Worm (Caenorhabditis elegans) whole organism, mixed stage, embryonic: Measurements from ENCODE around the gene mksr-2.
A peak's percentile ranks its signal among the peaks of the same experiment; 100 is the strongest.

ENCODE experiments used
- M03D4.4 ChIP-seq: sonication (generic microtip); optimal IDR thresholded peaks from 2 replicates; lab custom pipeline; 2017; ENCODE audit warnings: mild to moderate bottlenecking, missing genetic modification characterization, missing compliant biosample characterization
- bed-3 ChIP-seq: fragments of 200-800 bp; sonication (Bioruptor generic); optimal IDR thresholded peaks from 3 replicates; lab custom pipeline; 2018; ENCODE audit warnings: mild to moderate bottlenecking, missing genetic modification characterization, moderate library complexity, missing compliant biosample characterization
- blmp-1 ChIP-seq: fragments of 150-350 bp; optimal IDR thresholded peaks from 2 replicates; lab custom pipeline; 2014; ENCODE audit warnings: missing biosample characterization, missing genetic modification characterization
- ceh-39 ChIP-seq: fragments of 150-350 bp; optimal IDR thresholded peaks from 2 replicates; lab custom pipeline; 2014; ENCODE audit warnings: missing biosample characterization, missing genetic modification characterization
- ceh-83 ChIP-seq: fragments of 200-800 bp; sonication (Bioruptor generic); optimal IDR thresholded peaks from 2 replicates; lab custom pipeline; 2018; ENCODE audit warnings: mild to moderate bottlenecking, missing genetic modification characterization, missing compliant biosample characterization
- ces-1 ChIP-seq: fragments of 150-350 bp; optimal IDR thresholded peaks from 2 replicates; lab custom pipeline; 2014; ENCODE audit warnings: missing biosample characterization, missing genetic modification reagents, missing genetic modification characterization
- cnd-1 ChIP-seq: fragments of 200-800 bp; sonication (Bioruptor generic); optimal IDR thresholded peaks from 2 replicates; lab custom pipeline; 2018; ENCODE audit warnings: mild to moderate bottlenecking, missing genetic modification characterization, missing compliant biosample characterization
- drap-1 ChIP-seq: fragments of 200-800 bp; sonication (Bioruptor generic); optimal IDR thresholded peaks from 3 replicates; lab custom pipeline; 2018; ENCODE audit warnings: mild to moderate bottlenecking, missing genetic modification characterization, missing compliant biosample characterization
- elt-3 ChIP-seq: fragments of 150-350 bp; optimal IDR thresholded peaks from 2 replicates; lab custom pipeline; 2014; ENCODE audit warnings: missing biosample characterization, missing genetic modification characterization
- flh-1 ChIP-seq: fragments of 200-800 bp; sonication (Bioruptor generic); optimal IDR thresholded peaks from 2 replicates; lab custom pipeline; 2018; ENCODE audit warnings: mild to moderate bottlenecking, missing genetic modification characterization, moderate library complexity, missing compliant biosample characterization
- ham-2 ChIP-seq: fragments of 200-800 bp; sonication (Bioruptor generic); optimal IDR thresholded peaks from 2 replicates; lab custom pipeline; 2018; ENCODE audit warnings: mild to moderate bottlenecking, missing genetic modification characterization, missing compliant biosample characterization
- lin-13 ChIP-seq: fragments of 150-350 bp; optimal IDR thresholded peaks from 2 replicates; lab custom pipeline; 2014; ENCODE audit warnings: missing biosample characterization, missing genetic modification characterization
- lin-32 ChIP-seq: fragments of 200-800 bp; sonication (Bioruptor generic); optimal IDR thresholded peaks from 2 replicates; lab custom pipeline; 2018; ENCODE audit warnings: mild to moderate bottlenecking, missing genetic modification characterization, missing compliant biosample characterization
- lsy-2 ChIP-seq: fragments of 150-350 bp; optimal IDR thresholded peaks from 2 replicates; lab custom pipeline; 2014; ENCODE audit warnings: missing biosample characterization, missing genetic modification characterization
- mab-5 ChIP-seq: fragments of 150-350 bp; optimal IDR thresholded peaks from 2 replicates; lab custom pipeline; 2014; ENCODE audit warnings: missing biosample characterization, missing genetic modification characterization
- mls-2 ChIP-seq: sonication (generic microtip); optimal IDR thresholded peaks from 2 replicates; lab custom pipeline; 2016; ENCODE audit warnings: mild to moderate bottlenecking, missing genetic modification characterization, moderate library complexity, missing compliant biosample characterization
- nhr-12 ChIP-seq: fragments of 150-350 bp; optimal IDR thresholded peaks from 2 replicates; lab custom pipeline; 2014; ENCODE audit warnings: missing biosample characterization, missing genetic modification characterization
- nhr-237 ChIP-seq: fragments of 150-350 bp; optimal IDR thresholded peaks from 2 replicates; lab custom pipeline; 2014; ENCODE audit warnings: missing biosample characterization, missing genetic modification characterization
- nhr-28 ChIP-seq: fragments of 150-350 bp; optimal IDR thresholded peaks from 2 replicates; lab custom pipeline; 2014; ENCODE audit warnings: missing biosample characterization, missing genetic modification characterization
- nhr-76 ChIP-seq: sonication (generic microtip); optimal IDR thresholded peaks from 2 replicates; lab custom pipeline; 2017; ENCODE audit warnings: missing biosample characterization, missing genetic modification characterization
- pha-4 ChIP-seq: fragments of 150-350 bp; optimal IDR thresholded peaks from 2 replicates; lab custom pipeline; 2018; ENCODE audit warnings: missing biosample characterization, missing genetic modification reagents, missing genetic modification characterization
- sem-2 ChIP-seq: fragments of 200-800 bp; sonication (Bioruptor generic); optimal IDR thresholded peaks from 2 replicates; lab custom pipeline; 2018; ENCODE audit warnings: mild to moderate bottlenecking, missing genetic modification characterization, missing compliant biosample characterization
- sptf-1 ChIP-seq: sonication (generic microtip); optimal IDR thresholded peaks from 2 replicates; lab custom pipeline; 2017; ENCODE audit warnings: mild to moderate bottlenecking, missing genetic modification characterization, moderate library complexity, missing compliant biosample characterization
- unc-39 ChIP-seq: fragments of 150-350 bp; optimal IDR thresholded peaks from 2 replicates; lab custom pipeline; 2014; ENCODE audit warnings: missing biosample characterization, missing genetic modification characterization
- zip-8 ChIP-seq: fragments of 150-350 bp; optimal IDR thresholded peaks from 2 replicates; lab custom pipeline; 2014; ENCODE audit warnings: missing biosample characterization, missing genetic modification characterization
- ztf-11 ChIP-seq: fragments of 150-350 bp; optimal IDR thresholded peaks from 2 replicates; lab custom pipeline; 2014; ENCODE audit warnings: missing biosample characterization, missing genetic modification characterization

mksr-2 gene

DNA sequence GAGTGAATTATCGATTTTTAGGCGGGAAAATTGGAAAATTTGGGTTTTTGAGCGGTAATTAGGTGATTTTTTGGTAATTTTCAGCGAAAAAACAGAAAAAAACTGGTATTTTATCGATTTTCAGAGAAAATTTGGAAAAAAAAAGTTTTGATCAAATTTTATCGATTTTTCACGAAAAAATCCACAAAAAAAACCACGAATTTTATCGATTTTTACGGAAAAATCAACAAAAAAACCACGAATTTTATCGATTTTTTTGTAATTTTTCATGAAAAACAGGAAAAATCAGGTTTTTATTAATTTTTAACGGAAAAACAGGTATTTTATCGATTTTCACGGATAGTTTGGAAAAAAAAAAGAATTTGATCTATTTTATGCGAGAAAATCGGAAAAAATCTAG is 8.5 kb upstream of the mksr-2 start:
- TF ChIP-seq nhr-28 (tag; lab: Kevin White, UChicago): no peak
- TF ChIP-seq nhr-76 (tag; lab: Kevin White, UChicago): no peak
- TF ChIP-seq mab-5: no peak
- no peak for TF ChIP-seq blmp-1 (tag; lab: Kevin White, UChicago)
- no peak for TF ChIP-seq lin-32 (GFP tag; lab: Kevin White, UChicago)
- no peak for TF ChIP-seq sem-2 (GFP tag; lab: Kevin White, UChicago)
- TF ChIP-seq nhr-237 (tag; lab: Kevin White, UChicago): no peak
- TF ChIP-seq elt-3 (tag; lab: Kevin White, UChicago): no peak
- TF ChIP-seq nhr-12: no peak
- no peak for TF ChIP-seq ztf-11 (tag; lab: Kevin White, UChicago)
- no peak for TF ChIP-seq ceh-39

DNA sequence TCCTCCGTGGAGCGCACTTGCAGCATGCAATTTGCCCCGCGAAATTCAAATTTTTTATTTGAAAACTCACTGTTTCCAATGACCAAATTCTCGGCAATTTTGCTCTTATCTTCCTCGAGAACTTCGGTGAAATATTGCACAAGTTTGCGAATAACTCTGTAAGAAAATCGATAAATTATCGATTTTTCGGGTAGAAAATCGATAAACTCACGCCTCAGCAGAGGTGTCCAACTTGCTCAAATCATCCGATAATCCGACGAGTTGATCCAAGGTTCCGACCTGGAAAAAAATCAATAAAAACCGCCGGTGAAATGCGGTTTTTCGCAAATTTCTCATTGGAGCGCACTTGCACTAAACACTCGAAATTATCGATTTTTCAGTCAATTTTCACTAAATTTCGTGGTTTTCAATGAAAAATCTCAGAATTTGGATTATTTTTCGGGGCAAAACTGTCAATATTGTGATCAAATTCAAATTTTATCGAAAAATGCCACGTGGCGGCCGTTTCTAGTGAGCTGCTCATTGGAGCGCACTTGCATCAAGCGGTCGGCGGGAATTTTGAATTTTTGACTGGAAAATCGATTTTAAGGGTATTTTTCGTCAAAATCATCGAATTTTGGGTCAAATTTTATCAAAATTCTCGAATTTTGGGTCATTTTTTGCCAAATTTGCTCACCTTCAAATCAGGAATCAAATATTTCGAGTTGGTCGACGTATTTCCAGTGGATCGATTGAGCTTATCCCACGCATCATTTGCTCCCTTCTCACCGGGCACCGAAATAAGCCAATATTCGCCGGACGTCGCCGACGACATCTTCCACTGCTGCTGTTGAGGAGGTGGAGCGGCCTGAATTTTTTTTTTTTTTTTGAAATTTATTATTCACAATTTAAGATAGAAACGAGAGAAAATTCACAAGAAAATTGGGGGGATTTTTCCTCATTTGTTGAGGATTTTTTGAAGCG is 7.7 kb upstream of the mksr-2 start, which contains the start of gene vha-11:
TSS of gene vha-11 (minus strand) at position 847 of the 963 bp plus-strand sequence.
- TF ChIP-seq flh-1 (GFP tag; lab: Kevin White, UChicago): no peak
- TF ChIP-seq lin-13 (tag; lab: Kevin White, UChicago): no peak
- TF ChIP-seq ceh-83 (GFP tag; lab: Kevin White, UChicago): no peak
- no peak for TF ChIP-seq ces-1 (GFP tag; lab: Kevin White, UChicago)
- TF ChIP-seq zip-8 (tag; lab: Kevin White, UChicago): no peak
- TF ChIP-seq M03D4.4 (tag; lab: Kevin White, UChicago): no peak
- no peak for TF ChIP-seq pha-4 (tag; lab: Kevin White, UChicago)
- no peak for TF ChIP-seq ceh-39
- TF ChIP-seq nhr-237 (tag; lab: Kevin White, UChicago): no peak

DNA sequence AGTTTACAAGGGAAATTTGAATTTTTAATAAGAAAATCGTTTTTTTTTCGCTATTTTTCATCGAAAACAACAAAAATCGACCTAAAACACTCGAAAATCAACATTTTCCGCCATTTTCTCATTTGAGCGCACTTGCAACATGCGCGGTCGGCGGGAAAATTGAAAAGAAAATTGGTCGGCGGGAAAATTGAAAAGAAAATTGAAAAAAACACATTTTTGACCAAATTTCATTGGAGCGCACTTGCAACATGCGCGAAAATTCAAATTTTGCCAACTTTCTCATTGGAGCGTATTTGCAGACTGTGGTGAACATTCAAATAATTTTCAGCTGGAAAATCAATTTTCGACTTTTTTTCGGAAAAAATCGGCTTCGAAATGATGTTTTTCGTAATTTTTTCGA is 5.2 kb upstream of the mksr-2 start:
- TF ChIP-seq pha-4 (tag; lab: Kevin White, UChicago) (no peak), cnd-1 (tag; lab: Kevin White, UChicago) (no peak), bed-3 (no peak), lin-32 (GFP tag; lab: Kevin White, UChicago) (no peak), nhr-28 (tag; lab: Kevin White, UChicago) (no peak), ceh-39 (no peak), nhr-76 (tag; lab: Kevin White, UChicago) (no peak), mab-5 (no peak), lin-13 (tag; lab: Kevin White, UChicago) (no peak), unc-39 (tag; lab: Kevin White, UChicago) (no peak), M03D4.4 (tag; lab: Kevin White, UChicago) (no peak), zip-8 (tag; lab: Kevin White, UChicago) (no peak), drap-1 (GFP tag; lab: Kevin White, UChicago) (no peak), ztf-11 (tag; lab: Kevin White, UChicago) (no peak)

DNA sequence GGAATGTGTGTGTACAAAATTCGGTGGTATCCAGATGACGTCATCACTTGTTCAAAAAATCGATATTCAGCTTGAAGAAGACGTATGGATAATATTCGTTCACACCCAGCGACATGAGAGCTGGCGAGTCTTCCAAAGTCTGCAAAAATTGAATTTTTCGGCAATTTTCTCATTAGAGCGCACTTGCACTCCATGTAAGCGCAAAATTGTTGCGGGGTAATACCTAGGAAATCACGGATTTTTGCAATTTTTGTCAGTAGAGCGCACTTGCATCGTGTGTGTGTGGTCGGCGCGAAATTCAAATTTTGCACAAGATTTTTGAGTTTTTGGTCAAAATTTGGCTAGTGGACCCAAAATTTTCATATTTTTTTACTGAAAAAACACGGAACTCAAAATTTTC is 1.9 kb upstream of the mksr-2 start:
- TF ChIP-seq sem-2 (GFP tag; lab: Kevin White, UChicago) (no peak), zip-8 (tag; lab: Kevin White, UChicago) (peak; percentile 3)

DNA sequence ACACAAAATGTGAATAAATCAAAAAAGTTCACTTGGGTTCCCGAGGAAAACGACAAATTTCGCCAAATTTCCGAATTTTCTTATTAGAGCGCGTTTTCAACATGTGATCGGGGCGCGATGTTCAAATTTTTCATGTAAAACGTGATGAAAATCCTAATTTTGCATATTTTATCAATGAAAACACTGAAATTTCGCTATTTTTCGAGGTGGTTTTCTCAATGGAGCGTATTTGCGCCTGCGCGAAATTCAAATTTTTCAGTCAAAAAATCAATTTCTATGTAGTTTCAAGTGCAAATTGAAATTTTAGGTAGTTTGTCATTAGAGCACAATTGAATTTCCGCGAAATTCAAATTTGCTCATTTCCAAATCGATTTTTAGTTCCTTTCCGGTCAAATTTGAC is 1.0 kb upstream of the mksr-2 start:
- TF ChIP-seq sptf-1 (peak; percentile 21), nhr-76 (tag; lab: Kevin White, UChicago) (no peak), ceh-83 (GFP tag; lab: Kevin White, UChicago) (no peak)
- TF ChIP-seq, all 35 proteins: peak for 1

DNA sequence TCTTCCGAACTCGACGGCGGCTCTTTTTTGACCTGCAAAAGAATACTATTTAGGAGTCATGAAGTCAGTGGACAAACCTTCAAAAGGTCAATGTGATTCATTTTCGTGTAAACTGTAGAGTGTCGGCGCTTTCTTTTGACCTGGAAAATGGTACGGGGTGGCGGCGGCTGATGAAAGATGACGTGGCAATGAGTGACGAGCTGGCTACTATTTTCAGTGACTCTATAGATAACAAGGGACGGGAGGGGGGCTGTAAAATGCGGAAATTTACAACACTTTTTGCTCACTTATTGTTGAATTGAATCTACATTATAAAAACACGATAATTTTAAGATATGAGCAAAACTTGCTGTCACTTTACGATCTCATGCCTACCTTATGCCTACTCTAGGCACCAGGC is 6.2 kb downstream of the mksr-2 start, which contains the start of gene lin-1:
TSS of gene lin-1 (minus strand) at position 101 of the 400 bp plus-strand sequence.
- TF ChIP-seq zip-8 (tag; lab: Kevin White, UChicago) (no peak), bed-3 (no peak), M03D4.4 (tag; lab: Kevin White, UChicago) (no peak), ztf-11 (tag; lab: Kevin White, UChicago) (no peak), nhr-76 (tag; lab: Kevin White, UChicago) (no peak), elt-3 (tag; lab: Kevin White, UChicago) (no peak), sptf-1 (no peak), unc-39 (tag; lab: Kevin White, UChicago) (no peak), lsy-2 (tag; lab: Kevin White, UChicago) (no peak), nhr-28 (tag; lab: Kevin White, UChicago) (no peak), pha-4 (tag; lab: Kevin White, UChicago) (no peak), mls-2 (tag; lab: Kevin White, UChicago) (no peak), ham-2 (no peak), drap-1 (GFP tag; lab: Kevin White, UChicago) (no peak)
